Worm (Caenorhabditis elegans) whole organism, young adult: Measurements from ENCODE around the gene Y52E8A.6.
A peak's percentile ranks its signal among the peaks of the same experiment; 100 is the strongest.

ENCODE experiments used
- C17E4.6 ChIP-seq: fragments of 200-800 bp; sonication (Bioruptor generic); IDR thresholded peaks from 2 replicates; pipeline ENCODE4 v1.3.6; 2022; ENCODE audit warnings: missing genetic modification reagents, missing genetic modification characterization, missing compliant biosample characterization
- F37B4.10 ChIP-seq: fragments of 200-800 bp; sonication (Bioruptor generic); IDR thresholded peaks from 2 replicates; pipeline ENCODE4 v1.3.6; 2022; ENCODE audit warnings: missing genetic modification characterization, missing compliant biosample characterization
- F39B2.1 ChIP-seq: fragments of 200-800 bp; sonication (Bioruptor generic); IDR thresholded peaks from 2 replicates; pipeline ENCODE4 v1.3.6; 2022; ENCODE audit warnings: missing genetic modification reagents, missing genetic modification characterization, missing compliant biosample characterization
- T07F8.4 ChIP-seq: sonication (generic microtip); optimal IDR thresholded peaks from 2 replicates; lab custom pipeline; 2016; ENCODE audit warnings: mild to moderate bottlenecking, missing genetic modification characterization, moderate library complexity, missing compliant biosample characterization
- Y53G8AR.9 ChIP-seq: fragments of 200-800 bp; sonication (Bioruptor generic); conservative IDR thresholded peaks from 2 replicates; pipeline ENCODE4 v1.3.6; 2022; ENCODE audit warnings: missing genetic modification reagents, missing genetic modification characterization, missing compliant biosample characterization
- Y79H2A.3 ChIP-seq: fragments of 200-800 bp; sonication (Bioruptor generic); conservative IDR thresholded peaks from 2 replicates; pipeline ENCODE4 v1.3.6; 2022; ENCODE audit warnings: missing genetic modification reagents, missing genetic modification characterization, missing compliant biosample characterization
- Y95B8A.8 ChIP-seq: fragments of 200-800 bp; sonication (Bioruptor generic); IDR thresholded peaks from 2 replicates; pipeline ENCODE4 v1.3.6; 2022; ENCODE audit warnings: missing genetic modification reagents, missing genetic modification characterization, missing compliant biosample characterization
- ama-1 ChIP-seq, 3 experiments: fragments of 150-350 bp in 1 of 3; sonication (generic microtip) in 2 of 3; optimal IDR thresholded peaks; 2 replicates each; lab custom pipeline; 2014 to 2018; ENCODE audit warnings: missing biosample characterization in 2 of 3, missing genetic modification characterization in 2 of 3, missing genetic modification reagents in 2 of 3
- atf-7 ChIP-seq: sonication (generic microtip); optimal IDR thresholded peaks from 2 replicates; lab custom pipeline; 2017; ENCODE audit warnings: mild to moderate bottlenecking, missing genetic modification characterization, missing compliant biosample characterization
- athp-1 ChIP-seq: sonication (generic microtip); optimal IDR thresholded peaks from 2 replicates; lab custom pipeline; 2017; ENCODE audit warnings: mild to moderate bottlenecking, missing genetic modification characterization, missing compliant biosample characterization
- attf-3 ChIP-seq: fragments of 200-800 bp; sonication (Bioruptor generic); conservative IDR thresholded peaks from 2 replicates; pipeline ENCODE4 v1.3.6; 2022; ENCODE audit warnings: missing genetic modification reagents, missing genetic modification characterization, missing compliant biosample characterization
- bed-2 ChIP-seq: fragments of 200-800 bp; sonication (Bioruptor generic); IDR thresholded peaks from 2 replicates; pipeline ENCODE4 v1.3.6; 2022; ENCODE audit warnings: missing genetic modification reagents, missing genetic modification characterization, missing compliant biosample characterization
- ccch-3 ChIP-seq: fragments of 200-800 bp; sonication (Bioruptor generic); optimal IDR thresholded peaks from 2 replicates; lab custom pipeline; 2018; ENCODE audit warnings: mild to moderate bottlenecking, missing genetic modification characterization, missing compliant biosample characterization
- cebp-2 ChIP-seq: fragments of 200-800 bp; sonication (Bioruptor generic); IDR thresholded peaks from 2 replicates; pipeline ENCODE4 v1.3.6; 2022; ENCODE audit warnings: missing genetic modification characterization, missing compliant biosample characterization
- ceh-40 ChIP-seq: fragments of 200-800 bp; sonication (Bioruptor generic); IDR thresholded peaks from 2 replicates; pipeline ENCODE4 v1.3.6; 2022; ENCODE audit warnings: missing genetic modification characterization, missing compliant biosample characterization
- ceh-79 ChIP-seq: sonication (generic microtip); optimal IDR thresholded peaks from 2 replicates; lab custom pipeline; 2017; ENCODE audit warnings: mild to moderate bottlenecking, missing genetic modification characterization, missing compliant biosample characterization
- die-1 ChIP-seq: sonication (generic microtip); optimal IDR thresholded peaks from 2 replicates; lab custom pipeline; 2016; ENCODE audit warnings: missing genotype, mild to moderate bottlenecking, missing genetic modification characterization, missing compliant biosample characterization
- dox-1 ChIP-seq: fragments of 200-800 bp; sonication (Bioruptor generic); IDR thresholded peaks from 2 replicates; pipeline ENCODE4 v1.3.6; 2022; ENCODE audit warnings: missing genetic modification reagents, missing genetic modification characterization, missing compliant biosample characterization
- egl-18 ChIP-seq: fragments of 200-800 bp; sonication (Bioruptor generic); IDR thresholded peaks from 2 replicates; pipeline ENCODE4 v1.3.6; 2022; ENCODE audit warnings: missing genetic modification reagents, missing genetic modification characterization, missing compliant biosample characterization
- egl-44 ChIP-seq: fragments of 200-800 bp; sonication (Bioruptor generic); IDR thresholded peaks from 2 replicates; pipeline ENCODE4 v1.3.6; 2022; ENCODE audit warnings: missing genetic modification reagents, missing genetic modification characterization, missing compliant biosample characterization
- fkh-3 ChIP-seq: sonication (generic microtip); optimal IDR thresholded peaks from 2 replicates; lab custom pipeline; 2016; ENCODE audit warnings: mild to moderate bottlenecking, missing genetic modification characterization, missing compliant biosample characterization
- gei-17 ChIP-seq: fragments of 200-800 bp; sonication (Bioruptor generic); optimal IDR thresholded peaks from 2 replicates; lab custom pipeline; 2018; ENCODE audit warnings: mild to moderate bottlenecking, missing genetic modification characterization, missing compliant biosample characterization
- him-1 ChIP-seq: sonication (generic microtip); optimal IDR thresholded peaks from 2 replicates; lab custom pipeline; 2016; ENCODE audit warnings: missing genotype, missing genetic modification reagents, missing genetic modification characterization, missing compliant biosample characterization
- hrde-1 ChIP-seq: sonication (generic microtip); optimal IDR thresholded peaks from 2 replicates; lab custom pipeline; 2016; ENCODE audit warnings: missing genetic modification characterization, mild to moderate bottlenecking, missing compliant biosample characterization, moderate library complexity, missing genotype, missing genetic modification reagents, borderline replicate concordance
- let-607 ChIP-seq, 2 experiments: fragments of 200-800 bp in 1 of 2; sonication (Bioruptor generic) in 1 of 2; sonication (generic microtip) in 1 of 2; optimal IDR thresholded peaks; 2 replicates each; lab custom pipeline; 2016 to 2018; ENCODE audit warnings: mild to moderate bottlenecking in 2 of 2, missing compliant biosample characterization in 2 of 2, missing genetic modification characterization in 2 of 2, moderate library complexity in 2 of 2, missing genotype in 1 of 2
- lin-40 ChIP-seq: sonication (generic microtip); optimal IDR thresholded peaks from 2 replicates; lab custom pipeline; 2016; ENCODE audit warnings: missing genetic modification characterization, mild to moderate bottlenecking, missing compliant biosample characterization, missing genotype, missing genetic modification reagents
- madf-6 ChIP-seq: fragments of 200-800 bp; sonication (Bioruptor generic); IDR thresholded peaks from 2 replicates; pipeline ENCODE4 v1.3.6; 2022; ENCODE audit warnings: missing genetic modification reagents, missing genetic modification characterization, missing compliant biosample characterization
- madf-8 ChIP-seq: fragments of 200-800 bp; sonication (Bioruptor generic); conservative IDR thresholded peaks from 2 replicates; pipeline ENCODE4 v1.3.6; 2022; ENCODE audit warnings: missing genetic modification reagents, missing genetic modification characterization, missing compliant biosample characterization
- mcd-1 ChIP-seq: fragments of 200-800 bp; sonication (Bioruptor generic); IDR thresholded peaks from 2 replicates; pipeline ENCODE4 v1.3.6; 2022; ENCODE audit warnings: missing genetic modification reagents, missing genetic modification characterization, missing compliant biosample characterization
- nfya-2 ChIP-seq: fragments of 200-800 bp; sonication (Bioruptor generic); IDR thresholded peaks from 2 replicates; pipeline ENCODE4 v1.3.6; 2022; ENCODE audit warnings: missing genetic modification reagents, missing genetic modification characterization, missing compliant biosample characterization
- nfyb-1 ChIP-seq: fragments of 200-800 bp; sonication (Bioruptor generic); IDR thresholded peaks from 2 replicates; pipeline ENCODE4 v1.3.6; 2022; ENCODE audit warnings: missing genetic modification reagents, missing genetic modification characterization, missing compliant biosample characterization
- nhr-179 ChIP-seq: sonication (generic microtip); optimal IDR thresholded peaks from 2 replicates; lab custom pipeline; 2016; ENCODE audit warnings: mild to moderate bottlenecking, missing genetic modification characterization, missing compliant biosample characterization
- nhr-80 ChIP-seq: sonication (generic microtip); optimal IDR thresholded peaks from 2 replicates; lab custom pipeline; 2016; ENCODE audit warnings: missing genetic modification characterization, missing compliant biosample characterization
- pbrm-1 ChIP-seq: fragments of 200-800 bp; sonication (Bioruptor generic); IDR thresholded peaks from 2 replicates; pipeline ENCODE4 v1.3.6; 2022; ENCODE audit warnings: missing genetic modification reagents, missing genetic modification characterization, missing compliant biosample characterization
- rcor-1 ChIP-seq: fragments of 200-800 bp; sonication (Bioruptor generic); IDR thresholded peaks from 2 replicates; pipeline ENCODE4 v1.3.6; 2022; ENCODE audit warnings: missing genetic modification reagents, missing genetic modification characterization, missing compliant biosample characterization
- sea-2 ChIP-seq: fragments of 200-800 bp; sonication (Bioruptor generic); IDR thresholded peaks from 2 replicates; pipeline ENCODE4 v1.3.6; 2022; ENCODE audit warnings: missing genetic modification characterization, missing compliant biosample characterization
- snpc-1.1 ChIP-seq: sonication (generic microtip); optimal IDR thresholded peaks from 2 replicates; lab custom pipeline; 2017; ENCODE audit warnings: missing genetic modification characterization, mild to moderate bottlenecking, missing compliant biosample characterization, antibody characterized with exemption, moderate library complexity, missing genotype, missing genetic modification reagents; ENCODE audit not compliant: insufficient read depth
- somi-1 ChIP-seq: fragments of 200-800 bp; sonication (Bioruptor generic); optimal IDR thresholded peaks from 2 replicates; lab custom pipeline; 2018; ENCODE audit warnings: mild to moderate bottlenecking, missing genetic modification characterization, missing compliant biosample characterization
- tlf-1 ChIP-seq: fragments of 200-800 bp; sonication (Bioruptor generic); optimal IDR thresholded peaks from 2 replicates; lab custom pipeline; 2018; ENCODE audit warnings: mild to moderate bottlenecking, missing genetic modification characterization, missing compliant biosample characterization
- unc-62 ChIP-seq: fragments of 150-350 bp; optimal IDR thresholded peaks from 2 replicates; lab custom pipeline; 2014; ENCODE audit warnings: missing biosample characterization, missing genetic modification reagents, missing genetic modification characterization
- zfh-2 ChIP-seq: fragments of 200-800 bp; sonication (Bioruptor generic); conservative IDR thresholded peaks from 2 replicates; pipeline ENCODE4 v1.3.6; 2022; ENCODE audit warnings: missing genetic modification reagents, missing genetic modification characterization, missing compliant biosample characterization
- zim-3 ChIP-seq: sonication (generic microtip); optimal IDR thresholded peaks from 2 replicates; lab custom pipeline; 2017; ENCODE audit warnings: mild to moderate bottlenecking, missing genetic modification characterization, moderate library complexity, missing compliant biosample characterization
- ztf-25 ChIP-seq: fragments of 200-800 bp; sonication (Bioruptor generic); IDR thresholded peaks from 2 replicates; pipeline ENCODE4 v1.3.6; 2022; ENCODE audit warnings: missing genetic modification reagents, missing genetic modification characterization, missing compliant biosample characterization
- ztf-26 ChIP-seq: sonication (generic microtip); optimal IDR thresholded peaks from 2 replicates; lab custom pipeline; 2017; ENCODE audit warnings: missing genetic modification characterization, missing compliant biosample characterization
- ztf-28 ChIP-seq: fragments of 200-800 bp; sonication (Bioruptor generic); IDR thresholded peaks from 2 replicates; pipeline ENCODE4 v1.3.6; 2022; ENCODE audit warnings: missing genetic modification reagents, missing genetic modification characterization, missing compliant biosample characterization
- ztf-3 ChIP-seq: fragments of 200-800 bp; sonication (Bioruptor generic); optimal IDR thresholded peaks from 2 replicates; lab custom pipeline; 2018; ENCODE audit warnings: mild to moderate bottlenecking, missing genetic modification characterization, missing compliant biosample characterization
- ztf-6 ChIP-seq: fragments of 200-800 bp; sonication (Bioruptor generic); IDR thresholded peaks from 2 replicates; pipeline ENCODE4 v1.3.6; 2022; ENCODE audit warnings: missing genetic modification reagents, missing genetic modification characterization, missing compliant biosample characterization

The Y52E8A.6 gene

ce11 chrII:4299227-4299703 is 20.5 kb downstream of the Y52E8A.6 start, which contains the start of gene sco-1 (continued):
- peak; percentile 54 for TF ChIP-seq zim-3 (tag; lab: Kevin White, UChicago)
- peak; percentile 81 for TF ChIP-seq madf-8 (GFP tag; lab: Robert Waterston, UW)
- peak; percentile 5 for TF ChIP-seq T07F8.4 (tag; lab: Kevin White, UChicago)
- 0 out of 2 replicates have a peak, but pooled peaks have one; percentile 59 for TF ChIP-seq sea-2 (GFP tag; lab: Robert Waterston, UW)
- TF ChIP-seq attf-3, result peak; percentile 73
- 0 out of 2 replicates have a peak, but pooled peaks have one; percentile 58 for TF ChIP-seq C17E4.6 (GFP tag; lab: Robert Waterston, UW)
- TF ChIP-seq zfh-2 (GFP tag; lab: Robert Waterston, UW), result peak; percentile 61
- TF ChIP-seq fkh-3, result no peak
- TF ChIP-seq rcor-1 (GFP tag; lab: Robert Waterston, UW), result peak; percentile 91
- TF ChIP-seq atf-7 (tag; lab: Kevin White, UChicago), result peak; percentile 78
- TF ChIP-seq athp-1 (tag; lab: Kevin White, UChicago), result peak; percentile 91
- peak; percentile 56; the same call in 1 of the 2 replicates for TF ChIP-seq egl-44 (GFP tag; lab: Robert Waterston, UW)
- no peak; the same call in 1 of the 2 replicates for TF ChIP-seq ztf-28
- peak; percentile 90; the same call in 1 of the 2 replicates for TF ChIP-seq ztf-6
- TF ChIP-seq lin-40 (tag; lab: Kevin White, UChicago), result peak; percentile 93
- peak; percentile 70; the same call in 1 of the 2 replicates for TF ChIP-seq Y79H2A.3
- TF ChIP-seq egl-18 (GFP tag; lab: Robert Waterston, UW), result 0 out of 2 replicates have a peak, but pooled peaks have one; percentile 29
- TF ChIP-seq ztf-26 (tag; lab: Kevin White, UChicago), result peak; percentile 81
- no peak for TF ChIP-seq nfya-2 (GFP tag; lab: Robert Waterston, UW)
- peak; percentile 56 for TF ChIP-seq gei-17
- TF ChIP-seq Y95B8A.8 (GFP tag; lab: Robert Waterston, UW), result peak; percentile 85
- TF ChIP-seq pbrm-1 (GFP tag; lab: Robert Waterston, UW), result peak; percentile 89
- no peak for TF ChIP-seq die-1 (tag; lab: Kevin White, UChicago)
- peak; percentile 95 for TF ChIP-seq dox-1
- TF ChIP-seq ama-1 (optimal IDR thresholded peaks at IDR 0.05; lab: Kevin White, UChicago), result no peak
- TF ChIP-seq ama-1 (GFP tag; optimal IDR thresholded peaks at IDR 0.05; lab: Kevin White, UChicago), result no peak
- TF ChIP-seq madf-6 (GFP tag; lab: Robert Waterston, UW), result peak; percentile 92
- TF ChIP-seq let-607 (tag; optimal IDR thresholded peaks at IDR 0.05; lab: Kevin White, UChicago), result peak; percentile 53 to 62
- TF ChIP-seq tlf-1 (GFP tag; lab: Kevin White, UChicago), result peak; percentile 81
- no peak for TF ChIP-seq hrde-1 (tag; lab: Kevin White, UChicago)
- TF ChIP-seq, all 124 proteins: peak for 80

- TF ChIP-seq nhr-80 (tag; lab: Kevin White, UChicago) (peak; percentile 35), F37B4.10 (no peak), mcd-1 (no peak), Y95B8A.8 (GFP tag; lab: Robert Waterston, UW) (0 out of 2 replicates have a peak, but pooled peaks have one; percentile 41), ztf-3 (no peak), unc-62 (GFP tag; lab: Kevin White, UChicago) (no peak), F39B2.1 (no peak), Y79H2A.3 (no peak), fkh-3 (no peak)
Observed at ce11 chrII:4297259-4297658, 22.5 kb downstream of the Y52E8A.6 start.

DNA sequence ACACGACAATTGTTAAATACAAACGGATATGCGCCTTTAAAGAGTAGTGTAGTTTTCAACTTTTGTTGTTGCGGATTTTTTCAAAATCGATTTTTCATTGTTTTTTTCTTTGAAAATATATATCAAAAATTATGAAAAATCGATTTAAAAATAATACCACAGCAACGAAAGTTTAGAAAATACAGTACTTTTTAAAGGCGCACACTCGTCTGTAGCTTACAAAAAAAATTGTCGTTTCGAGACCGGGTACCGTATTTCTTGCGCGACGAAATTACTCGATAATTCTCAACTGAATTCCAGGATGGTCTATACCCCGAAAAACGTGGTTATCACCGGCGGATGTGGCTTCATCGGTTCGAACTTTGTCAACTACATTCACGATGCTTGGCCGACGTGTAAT is 25.0 kb downstream of the Y52E8A.6 start, which contains the start of gene rml-4:
Gene rml-4, plus strand, starts transcription at position 301 of the 400 bp plus-strand sequence.
- TF ChIP-seq ceh-40 (GFP tag; lab: Robert Waterston, UW), result no peak
- TF ChIP-seq somi-1 (GFP tag; lab: Kevin White, UChicago), result no peak
- no peak for TF ChIP-seq bed-2
- no peak for TF ChIP-seq Y53G8AR.9
- no peak for TF ChIP-seq snpc-1.1
- TF ChIP-seq him-1 (tag; lab: Kevin White, UChicago), result no peak
- TF ChIP-seq unc-62 (GFP tag; lab: Kevin White, UChicago), result no peak
- no peak for TF ChIP-seq ccch-3 (GFP tag; lab: Kevin White, UChicago)
- TF ChIP-seq cebp-2 (GFP tag; lab: Robert Waterston, UW), result no peak
- no peak for TF ChIP-seq ceh-79 (tag; lab: Kevin White, UChicago)
- TF ChIP-seq ztf-25 (GFP tag; lab: Robert Waterston, UW), result no peak
- TF ChIP-seq nhr-179 (tag; lab: Kevin White, UChicago), result no peak
- no peak for TF ChIP-seq nfyb-1 (GFP tag; lab: Robert Waterston, UW)
